Fruit fly (Drosophila melanogaster) whole organism, embryonic: Measurements from ENCODE around the gene Cyp28d2.

Experiments
- BEAF-32 ChIP-seq: fragments of 200-800 bp; sonication (Bioruptor generic); optimal IDR thresholded peaks from 3 replicates; lab custom pipeline; 2017; ENCODE audit warnings: missing biosample characterization, missing genetic modification characterization, mild to moderate bottlenecking, moderate library complexity, missing genetic modification reagents
- CG11504 ChIP-seq: fragments of 200-800 bp; sonication (Bioruptor generic); optimal IDR thresholded peaks from 3 replicates; lab custom pipeline; 2019; ENCODE audit warnings: missing biosample characterization, mild to moderate bottlenecking, missing genetic modification characterization, moderate library complexity
- CG11560 ChIP-seq: fragments of 200-800 bp; sonication (Bioruptor generic); IDR thresholded peaks from 3 replicates; pipeline ENCODE4 v1.3.6; 2022; ENCODE audit warnings: missing biosample characterization, missing genetic modification characterization
- CG11695 ChIP-seq: fragments of 200-800 bp; sonication (Bioruptor generic); IDR thresholded peaks from 3 replicates; pipeline ENCODE4 v1.3.6; 2022; ENCODE audit warnings: missing biosample characterization, missing genetic modification characterization
- CG13287 ChIP-seq: fragments of 200-800 bp; sonication (Bioruptor generic); IDR thresholded peaks from 2 replicates; pipeline ENCODE4 v1.3.6; 2022; ENCODE audit warnings: missing biosample characterization, missing genetic modification characterization; ENCODE audit not compliant: partially characterized antibody
- CG13775 ChIP-seq: fragments of 200-800 bp; sonication (Bioruptor generic); optimal IDR thresholded peaks from 3 replicates; lab custom pipeline; 2017; ENCODE audit warnings: missing biosample characterization, mild to moderate bottlenecking, missing genetic modification characterization
- CG13894 ChIP-seq: fragments of 200-800 bp; sonication (Bioruptor generic); optimal IDR thresholded peaks from 3 replicates; lab custom pipeline; 2018; ENCODE audit warnings: missing biosample characterization, mild to moderate bottlenecking, missing genetic modification characterization, moderate library complexity
- CG15011 ChIP-seq: fragments of 200-800 bp; sonication (Bioruptor generic); optimal IDR thresholded peaks from 3 replicates; lab custom pipeline; 2018; ENCODE audit warnings: missing biosample characterization, mild to moderate bottlenecking, missing genetic modification characterization
- CG15269 ChIP-seq: fragments of 200-800 bp; sonication (Bioruptor generic); optimal IDR thresholded peaks from 2 replicates; lab custom pipeline; 2018; ENCODE audit warnings: missing biosample characterization, mild to moderate bottlenecking, missing genetic modification characterization, moderate library complexity
- CG17802 ChIP-seq: fragments of 200-800 bp; sonication (Bioruptor generic); optimal IDR thresholded peaks from 2 replicates; lab custom pipeline; 2018; ENCODE audit warnings: missing biosample characterization, mild to moderate bottlenecking, missing genetic modification characterization, moderate library complexity
- CG2129 ChIP-seq: fragments of 200-800 bp; sonication (Bioruptor generic); IDR thresholded peaks from 2 replicates; pipeline ENCODE4 v1.3.6; 2022; ENCODE audit warnings: missing biosample characterization, missing genetic modification characterization; ENCODE audit not compliant: partially characterized antibody
- CG31365 ChIP-seq: fragments of 200-800 bp; sonication (Bioruptor generic); optimal IDR thresholded peaks from 2 replicates; lab custom pipeline; 2018; ENCODE audit warnings: missing biosample characterization, mild to moderate bottlenecking, missing genetic modification characterization
- CG32772 ChIP-seq: fragments of 200-800 bp; sonication (Bioruptor generic); IDR thresholded peaks from 2 replicates; pipeline ENCODE4 v1.3.6; 2022; ENCODE audit warnings: missing biosample characterization, missing genetic modification characterization
- CG4730 ChIP-seq: fragments of 200-800 bp; sonication (Bioruptor generic); IDR thresholded peaks from 2 replicates; pipeline ENCODE4 v1.3.6; 2022; ENCODE audit warnings: missing biosample characterization, missing genetic modification characterization
- CG8765 ChIP-seq: fragments of 200-800 bp; sonication (Bioruptor generic); IDR thresholded peaks from 2 replicates; pipeline ENCODE4 v1.3.6; 2022; ENCODE audit warnings: missing biosample characterization, missing genetic modification characterization
- CG9215 ChIP-seq: fragments of 200-800 bp; sonication (Bioruptor generic); IDR thresholded peaks from 2 replicates; pipeline ENCODE4 v1.3.6; 2022; ENCODE audit warnings: missing biosample characterization, missing genetic modification characterization
- CG9609 ChIP-seq: fragments of 200-800 bp; sonication (Bioruptor generic); optimal IDR thresholded peaks from 3 replicates; lab custom pipeline; 2016; ENCODE audit warnings: missing biosample characterization, missing genetic modification characterization
- Chrac-16 ChIP-seq: fragments of 200-800 bp; sonication (Bioruptor generic); optimal IDR thresholded peaks from 3 replicates; lab custom pipeline; 2016; ENCODE audit warnings: missing biosample characterization, missing genetic modification characterization
- D19A ChIP-seq: fragments of 200-800 bp; optimal IDR thresholded peaks from 3 replicates; lab custom pipeline; 2019; ENCODE audit warnings: missing biosample characterization, mild to moderate bottlenecking, missing genetic modification characterization, moderate library complexity
- Dad ChIP-seq: fragments of 200-800 bp; sonication (Bioruptor generic); optimal IDR thresholded peaks from 3 replicates; lab custom pipeline; 2016; ENCODE audit warnings: missing biosample characterization, missing genetic modification characterization
- H15 ChIP-seq: fragments of 200-800 bp; sonication (Bioruptor generic); IDR thresholded peaks from 3 replicates; pipeline ENCODE4 v1.3.6; 2022; ENCODE audit warnings: missing biosample characterization, missing genetic modification characterization
- HLHmδ ChIP-seq: fragments of 200-800 bp; sonication (Bioruptor generic); optimal IDR thresholded peaks from 2 replicates; lab custom pipeline; 2018; ENCODE audit warnings: missing biosample characterization, mild to moderate bottlenecking, missing genetic modification characterization, moderate library complexity
- HmgD ChIP-seq: fragments of 200-800 bp; sonication (Bioruptor generic); optimal IDR thresholded peaks from 3 replicates; lab custom pipeline; 2016; ENCODE audit warnings: missing biosample characterization, missing genetic modification characterization
- Hr51 ChIP-seq, 2 experiments: fragments of 200-800 bp; sonication (Bioruptor generic); optimal IDR thresholded peaks; 2 replicates in 1 of 2; 3 replicates in 1 of 2; lab custom pipeline; 2016 to 2018; ENCODE audit warnings: missing biosample characterization in 2 of 2, missing genetic modification characterization in 2 of 2, mild to moderate bottlenecking in 1 of 2, moderate library complexity in 1 of 2
- Myb ChIP-seq: fragments of 200-800 bp; sonication (Bioruptor generic); optimal IDR thresholded peaks from 2 replicates; lab custom pipeline; 2016; ENCODE audit warnings: missing biosample characterization, missing genetic modification characterization
- NK7.1 ChIP-seq: fragments of 200-800 bp; sonication (Bioruptor generic); optimal IDR thresholded peaks from 3 replicates; lab custom pipeline; 2016; ENCODE audit warnings: missing biosample characterization, missing genetic modification characterization
- Oaz ChIP-seq: fragments of 200-800 bp; sonication (Bioruptor generic); IDR thresholded peaks from 2 replicates; pipeline ENCODE4 v1.3.6; 2022; ENCODE audit warnings: missing biosample characterization, missing genetic modification characterization
- Sry-β ChIP-seq: fragments of 200-800 bp; sonication (Bioruptor generic); optimal IDR thresholded peaks from 2 replicates; lab custom pipeline; 2018; ENCODE audit warnings: missing biosample characterization, mild to moderate bottlenecking, missing genetic modification characterization, moderate library complexity
- Xrp1 ChIP-seq: fragments of 200-800 bp; sonication (Bioruptor generic); IDR thresholded peaks from 2 replicates; pipeline ENCODE4 v1.3.6; 2022; ENCODE audit warnings: missing biosample characterization, missing genetic modification characterization
- ap ChIP-seq: fragments of 200-800 bp; sonication (Bioruptor generic); IDR thresholded peaks from 2 replicates; pipeline ENCODE4 v1.3.6; 2022; ENCODE audit warnings: missing biosample characterization, missing genetic modification characterization
- ash1 ChIP-seq: fragments of 200-800 bp; sonication (Bioruptor generic); optimal IDR thresholded peaks from 2 replicates; lab custom pipeline; 2018; ENCODE audit warnings: missing biosample characterization, mild to moderate bottlenecking, missing genetic modification characterization
- bcd ChIP-seq: fragments of 200-800 bp; sonication (Bioruptor generic); optimal IDR thresholded peaks from 2 replicates; lab custom pipeline; 2017; ENCODE audit warnings: missing biosample characterization, mild to moderate bottlenecking, missing genetic modification characterization
- ci ChIP-seq: fragments of 200-800 bp; sonication (Bioruptor generic); IDR thresholded peaks from 3 replicates; pipeline ENCODE4 v1.3.6; 2022; ENCODE audit warnings: missing biosample characterization, missing genetic modification characterization
- crol ChIP-seq: fragments of 200-800 bp; sonication (Bioruptor generic); IDR thresholded peaks from 2 replicates; pipeline ENCODE4 v1.3.6; 2022; ENCODE audit warnings: missing biosample characterization, missing genetic modification characterization
- cwo ChIP-seq: fragments of 200-800 bp; sonication (Bioruptor generic); optimal IDR thresholded peaks from 3 replicates; lab custom pipeline; 2017; ENCODE audit warnings: missing biosample characterization, missing genetic modification characterization, mild to moderate bottlenecking, moderate library complexity, missing genetic modification reagents
- en ChIP-seq: fragments of 200-800 bp; sonication (Bioruptor generic); optimal IDR thresholded peaks from 2 replicates; lab custom pipeline; 2016; ENCODE audit warnings: missing biosample characterization, missing genetic modification characterization
- esg ChIP-seq: fragments of 200-800 bp; sonication (Bioruptor generic); conservative IDR thresholded peaks from 2 replicates; pipeline ENCODE4 v1.3.6; 2022; ENCODE audit warnings: missing biosample characterization, missing genetic modification characterization
- exex ChIP-seq: fragments of 200-800 bp; sonication (Bioruptor generic); optimal IDR thresholded peaks from 4 replicates; lab custom pipeline; 2018; ENCODE audit warnings: missing biosample characterization, mild to moderate bottlenecking, missing genetic modification characterization, moderate library complexity
- gcm ChIP-seq: fragments of 200-800 bp; sonication (Bioruptor generic); optimal IDR thresholded peaks from 2 replicates; lab custom pipeline; 2019; ENCODE audit warnings: missing biosample characterization, mild to moderate bottlenecking, missing genetic modification characterization, moderate library complexity
- gcm2 ChIP-seq: fragments of 200-800 bp; sonication (Bioruptor generic); optimal IDR thresholded peaks from 2 replicates; lab custom pipeline; 2016; ENCODE audit warnings: missing biosample characterization, missing genetic modification characterization
- h ChIP-seq: fragments of >200 bp; optimal IDR thresholded peaks from 2 replicates; lab custom pipeline; 2017
- ham ChIP-seq: fragments of 200-800 bp; sonication (Bioruptor generic); IDR thresholded peaks from 2 replicates; pipeline ENCODE4 v1.3.6; 2022; ENCODE audit warnings: missing biosample characterization, missing genetic modification characterization
- knrl ChIP-seq: fragments of 200-800 bp; sonication (Bioruptor generic); IDR thresholded peaks from 3 replicates; pipeline ENCODE4 v1.3.6; 2022; ENCODE audit warnings: missing biosample characterization, missing genetic modification characterization; ENCODE audit not compliant: partially characterized antibody
- maf-S ChIP-seq: fragments of 200-800 bp; sonication (Bioruptor generic); optimal IDR thresholded peaks from 2 replicates; lab custom pipeline; 2016; ENCODE audit warnings: missing biosample characterization, missing genetic modification characterization
- mirr ChIP-seq: fragments of 200-800 bp; sonication (Bioruptor generic); optimal IDR thresholded peaks from 3 replicates; lab custom pipeline; 2018; ENCODE audit warnings: missing biosample characterization, mild to moderate bottlenecking, missing genetic modification characterization
- nerfin-2 ChIP-seq: fragments of 200-800 bp; sonication (Bioruptor generic); IDR thresholded peaks from 2 replicates; pipeline ENCODE4 v1.3.6; 2022; ENCODE audit warnings: missing biosample characterization, missing genetic modification characterization; ENCODE audit not compliant: partially characterized antibody
- pnt ChIP-seq: fragments of 200-800 bp; sonication (Bioruptor generic); optimal IDR thresholded peaks from 3 replicates; lab custom pipeline; 2016; ENCODE audit warnings: missing biosample characterization, missing genetic modification characterization
- slou ChIP-seq: fragments of 200-800 bp; sonication (Bioruptor generic); optimal IDR thresholded peaks from 3 replicates; lab custom pipeline; 2016; ENCODE audit warnings: missing biosample characterization, missing genetic modification characterization
- wek ChIP-seq: fragments of 200-800 bp; sonication (Bioruptor generic); optimal IDR thresholded peaks from 3 replicates; lab custom pipeline; 2018; ENCODE audit warnings: missing biosample characterization, mild to moderate bottlenecking, missing genetic modification characterization, moderate library complexity
- zen ChIP-seq: fragments of 200-800 bp; sonication (Bioruptor generic); optimal IDR thresholded peaks from 3 replicates; lab custom pipeline; 2018; ENCODE audit warnings: missing biosample characterization, mild to moderate bottlenecking, missing genetic modification characterization, moderate library complexity

Gene Cyp28d2

dm6 chr2L:5225547-5226213, 18.6 kb downstream of the Cyp28d2 start (continued):
- TF ChIP-seq Myb (GFP tag; lab: Kevin White, UChicago) = peak; percentile 3
- TF ChIP-seq CG13894 (tag; lab: Kevin White, UChicago) = no peak
- TF ChIP-seq ci (GFP tag; lab: Robert Waterston, UW) = 0 out of 3 replicates have a peak, but pooled peaks have one; percentile 37
- TF ChIP-seq ham = no peak
- TF ChIP-seq CG9215 (GFP tag; lab: Robert Waterston, UW) = no peak
- no peak for TF ChIP-seq CG31365
- TF ChIP-seq maf-S (GFP tag; lab: Kevin White, UChicago) = no peak
- TF ChIP-seq CG2129 (GFP tag; lab: Robert Waterston, UW) = no peak
- TF ChIP-seq Xrp1 = peak; percentile 58; the same call in 1 of the 2 replicates
- no peak for TF ChIP-seq CG8765 (GFP tag; lab: Robert Waterston, UW)
- TF ChIP-seq HLHmδ (GFP tag; lab: Kevin White, UChicago) = no peak
- no peak for TF ChIP-seq zen
- TF ChIP-seq gcm2 (GFP tag; lab: Kevin White, UChicago) = no peak
- peak; percentile 54 for TF ChIP-seq slou (GFP tag; lab: Kevin White, UChicago)
- TF ChIP-seq nerfin-2 (GFP tag; lab: Robert Waterston, UW) = no peak
- no peak for TF ChIP-seq CG13287 (GFP tag; lab: Robert Waterston, UW)
- TF ChIP-seq D19A (tag; lab: Kevin White, UChicago) = peak; percentile 96
- TF ChIP-seq cwo (GFP tag; lab: Kevin White, UChicago) = peak; percentile 76
- TF ChIP-seq wek (GFP tag; lab: Kevin White, UChicago) = no peak
- no peak for TF ChIP-seq NK7.1 (GFP tag; lab: Kevin White, UChicago)
- no peak for TF ChIP-seq h (lab: Kevin White, UChicago)
- 0 out of 3 replicates have a peak, but pooled peaks have one; percentile 9 for TF ChIP-seq CG11695 (GFP tag; lab: Robert Waterston, UW)
- TF ChIP-seq ash1 = no peak
- TF ChIP-seq CG4730 (GFP tag; lab: Robert Waterston, UW) = 0 out of 2 replicates have a peak, but pooled peaks have one; percentile 37
- TF ChIP-seq CG11560 = no peak
- TF ChIP-seq CG15269 (tag; lab: Kevin White, UChicago) = peak; percentile 26
- TF ChIP-seq en (GFP tag; lab: Kevin White, UChicago) = no peak
- TF ChIP-seq CG17802 (tag; lab: Kevin White, UChicago) = no peak
- no peak for TF ChIP-seq Chrac-16 (GFP tag; lab: Kevin White, UChicago)
- no peak for TF ChIP-seq gcm (GFP tag; lab: Kevin White, UChicago)
- TF ChIP-seq HmgD (GFP tag; lab: Kevin White, UChicago) = no peak
- TF ChIP-seq crol = no peak
- TF ChIP-seq Oaz (GFP tag; lab: Robert Waterston, UW) = no peak
- TF ChIP-seq ap (GFP tag; lab: Robert Waterston, UW) = peak; percentile 33
- no peak for TF ChIP-seq CG15011 (GFP tag; lab: Kevin White, UChicago)
- TF ChIP-seq bcd (GFP tag; lab: Kevin White, UChicago) = peak; percentile 23
- TF ChIP-seq pnt = no peak
- no peak for TF ChIP-seq Dad (GFP tag; lab: Kevin White, UChicago)
- TF ChIP-seq CG13775 (GFP tag; lab: Kevin White, UChicago) = no peak
- peak; percentile 64 for TF ChIP-seq CG11504 (tag; lab: Kevin White, UChicago)
- TF ChIP-seq CG9609 = peak; percentile 20
- peak; percentile 43 for TF ChIP-seq CG32772 (GFP tag; lab: Robert Waterston, UW)
- no peak for TF ChIP-seq Sry-β (GFP tag; lab: Kevin White, UChicago)
- no peak for TF ChIP-seq mirr (GFP tag; lab: Kevin White, UChicago)
- 0 out of 3 replicates have a peak, but pooled peaks have one; percentile 27 for TF ChIP-seq H15 (GFP tag; lab: Robert Waterston, UW)
- 0 out of 2 replicates have a peak, but pooled peaks have one; percentile 10 for TF ChIP-seq esg (GFP tag; lab: Robert Waterston, UW)
- no peak for TF ChIP-seq knrl (GFP tag; lab: Robert Waterston, UW)
- TF ChIP-seq exex (tag; lab: Kevin White, UChicago) = no peak
- TF ChIP-seq Hr51 (GFP tag; optimal IDR thresholded peaks at IDR 0.05; lab: Kevin White, UChicago) = peak in 1 of 2 experiments; percentile 43
- no peak for TF ChIP-seq BEAF-32 (GFP tag; lab: Kevin White, UChicago)
